Worm (Caenorhabditis elegans) whole organism, L4 larva: ENCODE results near the gene sahd-1.

ENCODE experiments used
- D1046.2 ChIP-seq: fragments of 200-800 bp; sonication (Bioruptor generic); IDR thresholded peaks from 2 replicates; pipeline ENCODE4 v1.3.6; 2022; ENCODE audit warnings: missing genetic modification characterization, missing compliant biosample characterization
- F44E2.7 ChIP-seq: fragments of 200-800 bp; sonication (Bioruptor generic); IDR thresholded peaks from 2 replicates; pipeline ENCODE4 v2.1.2; 2022; ENCODE audit warnings: missing genetic modification characterization, missing compliant biosample characterization
- F49E8.2 ChIP-seq: sonication (generic microtip); optimal IDR thresholded peaks from 2 replicates; lab custom pipeline; 2016; ENCODE audit warnings: missing compliant biosample characterization, mild to moderate bottlenecking, missing genetic modification characterization, borderline replicate concordance
- R02D3.7 ChIP-seq: fragments of 150-350 bp; sonication (generic microtip); optimal IDR thresholded peaks from 3 replicates; lab custom pipeline; 2014; ENCODE audit warnings: missing biosample characterization, missing genetic modification characterization
- ZK337.2 ChIP-seq: fragments of 200-800 bp; sonication (Bioruptor generic); IDR thresholded peaks from 2 replicates; pipeline ENCODE4 v1.3.6; 2022; ENCODE audit warnings: missing genetic modification reagents, missing genetic modification characterization, missing compliant biosample characterization
- ZK546.5 ChIP-seq, 2 experiments: sonication (generic microtip); optimal IDR thresholded peaks; 2 replicates each; lab custom pipeline; 2017; ENCODE audit warnings: missing biosample characterization in 2 of 2, missing genetic modification characterization in 2 of 2
- aly-2 ChIP-seq: sonication (generic microtip); optimal IDR thresholded peaks from 2 replicates; lab custom pipeline; 2018; ENCODE audit warnings: missing biosample characterization, missing genetic modification characterization
- ceh-32 ChIP-seq: sonication (generic microtip); optimal IDR thresholded peaks from 2 replicates; lab custom pipeline; 2016; ENCODE audit warnings: mild to moderate bottlenecking, missing genetic modification characterization, missing compliant biosample characterization; ENCODE audit not compliant: poor library complexity
- ctbp-1 ChIP-seq: fragments of 200-800 bp; sonication (Bioruptor generic); IDR thresholded peaks from 2 replicates; pipeline ENCODE4 v1.3.6; 2022; ENCODE audit warnings: missing genetic modification reagents, missing genetic modification characterization, missing compliant biosample characterization
- daf-19 ChIP-seq: fragments of 200-800 bp; sonication (Bioruptor generic); conservative IDR thresholded peaks from 2 replicates; pipeline ENCODE4 v1.3.6; 2022; ENCODE audit warnings: missing genetic modification characterization, missing compliant biosample characterization
- dmd-8 ChIP-seq: fragments of 200-800 bp; sonication (Bioruptor generic); IDR thresholded peaks from 2 replicates; pipeline ENCODE4 v1.3.6; 2022; ENCODE audit warnings: missing genetic modification characterization, missing compliant biosample characterization
- dmd-9 ChIP-seq: fragments of 200-800 bp; sonication (Bioruptor generic); IDR thresholded peaks from 2 replicates; pipeline ENCODE4 v1.3.6; 2022; ENCODE audit warnings: missing genetic modification reagents, missing genetic modification characterization, missing compliant biosample characterization
- duxl-1 ChIP-seq: sonication (generic microtip); optimal IDR thresholded peaks from 2 replicates; lab custom pipeline; 2016; ENCODE audit warnings: mild to moderate bottlenecking, missing genetic modification characterization, moderate library complexity, missing compliant biosample characterization; ENCODE audit not compliant: poor library complexity
- dve-1 ChIP-seq: sonication (generic microtip); optimal IDR thresholded peaks from 2 replicates; lab custom pipeline; 2017; ENCODE audit warnings: antibody characterized with exemption, mild to moderate bottlenecking, missing genetic modification characterization, missing compliant biosample characterization; ENCODE audit not compliant: insufficient read depth
- egl-27 ChIP-seq: sonication (generic microtip); optimal IDR thresholded peaks from 3 replicates; lab custom pipeline; 2017; ENCODE audit warnings: missing biosample characterization, missing genetic modification reagents, missing genetic modification characterization
- fos-1 ChIP-seq: fragments of 150-350 bp; optimal IDR thresholded peaks from 2 replicates; lab custom pipeline; 2014; ENCODE audit warnings: missing biosample characterization, missing genetic modification characterization
- hif-1 ChIP-seq, 2 experiments: sonication (generic microtip); optimal IDR thresholded peaks; 2 replicates each; lab custom pipeline; 2016 to 2017; ENCODE audit warnings: missing compliant biosample characterization in 2 of 2, missing genetic modification characterization in 2 of 2, missing genetic modification reagents in 2 of 2, missing genotype in 2 of 2, mild to moderate bottlenecking in 1 of 2
- hlh-11 ChIP-seq: fragments of 200-800 bp; sonication (Bioruptor generic); optimal IDR thresholded peaks from 2 replicates; lab custom pipeline; 2018; ENCODE audit warnings: mild to moderate bottlenecking, missing genetic modification characterization, missing compliant biosample characterization
- jun-1 ChIP-seq: fragments of 150-350 bp; optimal IDR thresholded peaks from 2 replicates; lab custom pipeline; 2014; ENCODE audit warnings: missing biosample characterization, missing genetic modification reagents, missing genetic modification characterization
- lin-1 ChIP-seq: fragments of 200-800 bp; sonication (Bioruptor generic); IDR thresholded peaks from 2 replicates; pipeline ENCODE4 v1.3.6; 2022; ENCODE audit warnings: missing genetic modification reagents, missing genetic modification characterization, missing compliant biosample characterization
- lin-29 ChIP-seq: fragments of 200-800 bp; sonication (Bioruptor generic); IDR thresholded peaks from 2 replicates; pipeline ENCODE4 v1.3.6; 2022; ENCODE audit warnings: missing genetic modification reagents, missing genetic modification characterization, missing compliant biosample characterization
- lin-38 ChIP-seq: fragments of 200-800 bp; sonication (Bioruptor generic); IDR thresholded peaks from 2 replicates; pipeline ENCODE4 v1.3.6; 2022; ENCODE audit warnings: missing genetic modification reagents, missing genetic modification characterization, missing compliant biosample characterization
- lsy-2 ChIP-seq, 2 experiments: fragments of 150-350 bp in 1 of 2; sonication (generic microtip) in 1 of 2; optimal IDR thresholded peaks; 2 replicates each; lab custom pipeline; 2014 to 2017; ENCODE audit warnings: missing biosample characterization in 2 of 2, missing genetic modification characterization in 2 of 2
- mdl-1 ChIP-seq, 2 experiments: fragments of 150-350 bp in 1 of 2; sonication (generic microtip) in 1 of 2; optimal IDR thresholded peaks; 2 replicates each; lab custom pipeline; 2014 to 2017; ENCODE audit warnings: missing biosample characterization in 2 of 2, missing genetic modification characterization in 2 of 2
- mes-2 ChIP-seq: sonication (generic microtip); optimal IDR thresholded peaks from 2 replicates; lab custom pipeline; 2016; ENCODE audit warnings: missing genotype, mild to moderate bottlenecking, missing genetic modification characterization, missing compliant biosample characterization; ENCODE audit not compliant: poor library complexity, severe bottlenecking
- mxl-3 ChIP-seq: fragments of 200-800 bp; sonication (Bioruptor generic); optimal IDR thresholded peaks from 2 replicates; lab custom pipeline; 2018; ENCODE audit warnings: mild to moderate bottlenecking, missing genetic modification characterization, missing compliant biosample characterization
- nhr-102 ChIP-seq: sonication (generic microtip); optimal IDR thresholded peaks from 2 replicates; lab custom pipeline; 2016; ENCODE audit warnings: mild to moderate bottlenecking, missing genetic modification characterization, moderate library complexity, missing compliant biosample characterization
- nhr-11 ChIP-seq: fragments of 150-350 bp; optimal IDR thresholded peaks from 2 replicates; lab custom pipeline; 2014; ENCODE audit warnings: missing biosample characterization, missing genetic modification characterization
- nhr-25 ChIP-seq: sonication (generic microtip); optimal IDR thresholded peaks from 2 replicates; lab custom pipeline; 2017; ENCODE audit warnings: missing genetic modification characterization, mild to moderate bottlenecking, missing compliant biosample characterization, antibody characterized with exemption, moderate library complexity, borderline replicate concordance; ENCODE audit not compliant: insufficient read depth
- nhr-42 ChIP-seq: fragments of 200-800 bp; sonication (Bioruptor generic); IDR thresholded peaks from 2 replicates; pipeline ENCODE4 v1.3.6; 2022; ENCODE audit warnings: missing genetic modification characterization, missing compliant biosample characterization
- nhr-6 ChIP-seq: fragments of 150-350 bp; optimal IDR thresholded peaks from 2 replicates; lab custom pipeline; 2014; ENCODE audit warnings: missing biosample characterization, missing genetic modification characterization
- nhr-77 ChIP-seq: fragments of 150-350 bp; optimal IDR thresholded peaks from 2 replicates; lab custom pipeline; 2014; ENCODE audit warnings: missing biosample characterization, missing genetic modification characterization
- php-3 ChIP-seq: fragments of 200-800 bp; sonication (Bioruptor generic); IDR thresholded peaks from 2 replicates; pipeline ENCODE4 v1.3.6; 2022; ENCODE audit warnings: missing genetic modification reagents, missing genetic modification characterization, missing compliant biosample characterization
- pqm-1 ChIP-seq: sonication (generic microtip); optimal IDR thresholded peaks from 2 replicates; lab custom pipeline; 2017; ENCODE audit warnings: missing biosample characterization, missing genetic modification characterization
- set-16 ChIP-seq: fragments of 200-800 bp; sonication (Bioruptor generic); IDR thresholded peaks from 2 replicates; pipeline ENCODE4 v1.3.6; 2022; ENCODE audit warnings: missing genetic modification reagents, missing genetic modification characterization, missing compliant biosample characterization
- spr-1 ChIP-seq: sonication (generic microtip); optimal IDR thresholded peaks from 2 replicates; lab custom pipeline; 2016; ENCODE audit warnings: mild to moderate bottlenecking, missing genetic modification characterization, missing compliant biosample characterization
- spr-3 ChIP-seq: fragments of 200-800 bp; sonication (Bioruptor generic); optimal IDR thresholded peaks from 2 replicates; lab custom pipeline; 2018; ENCODE audit warnings: mild to moderate bottlenecking, missing genetic modification characterization, missing compliant biosample characterization
- tra-1 ChIP-seq: fragments of 200-800 bp; sonication (Bioruptor generic); IDR thresholded peaks from 2 replicates; pipeline ENCODE4 v1.3.6; 2022; ENCODE audit warnings: missing genetic modification reagents, missing genetic modification characterization, missing compliant biosample characterization
- unc-130 ChIP-seq: sonication (generic microtip); optimal IDR thresholded peaks from 2 replicates; lab custom pipeline; 2016; ENCODE audit warnings: missing genetic modification reagents, missing genetic modification characterization, missing compliant biosample characterization
- zag-1 ChIP-seq: fragments of 150-350 bp; optimal IDR thresholded peaks from 2 replicates; lab custom pipeline; 2014; ENCODE audit warnings: missing biosample characterization, missing genetic modification characterization
- zip-11 ChIP-seq: fragments of 200-800 bp; sonication (Bioruptor generic); IDR thresholded peaks from 2 replicates; pipeline ENCODE4 v1.3.6; 2022; ENCODE audit warnings: missing genetic modification characterization, missing compliant biosample characterization
- zip-2 ChIP-seq: fragments of 150-350 bp; optimal IDR thresholded peaks from 2 replicates; lab custom pipeline; 2014; ENCODE audit warnings: missing biosample characterization, missing genetic modification characterization
- ztf-11 ChIP-seq: fragments of 150-350 bp; optimal IDR thresholded peaks from 2 replicates; lab custom pipeline; 2014; ENCODE audit warnings: missing biosample characterization, missing genetic modification characterization
- ztf-7 ChIP-seq: fragments of 150-350 bp; optimal IDR thresholded peaks from 2 replicates; lab custom pipeline; 2014; ENCODE audit warnings: missing biosample characterization, missing genetic modification characterization

Gene sahd-1

ce11 chrII:5512473-5513097, 2.2 kb downstream of the sahd-1 start (continued):
- no peak for TF ChIP-seq mdl-1 (tag; optimal IDR thresholded peaks at IDR 0.05; lab: Kevin White, UChicago)
- no peak for TF ChIP-seq F44E2.7 (GFP tag; lab: Robert Waterston, UW)
- no peak for TF ChIP-seq daf-19 (GFP tag; lab: Robert Waterston, UW)
- TF ChIP-seq zip-2 = no peak
- no peak for TF ChIP-seq ztf-7 (tag; lab: Kevin White, UChicago)
- peak; percentile 82; the same call in 1 of the 2 replicates for TF ChIP-seq tra-1 (GFP tag; lab: Robert Waterston, UW)
- no peak for TF ChIP-seq aly-2 (tag; lab: Kevin White, UChicago)
- TF ChIP-seq hlh-11 (tag; lab: Kevin White, UChicago) = peak; percentile 65
- no peak for TF ChIP-seq dmd-8 (GFP tag; lab: Robert Waterston, UW)
- TF ChIP-seq spr-1 (tag; lab: Kevin White, UChicago) = no peak
- TF ChIP-seq dmd-9 (GFP tag; lab: Robert Waterston, UW) = no peak
- TF ChIP-seq F49E8.2 (tag; lab: Kevin White, UChicago) = no peak
- TF ChIP-seq egl-27 (tag; lab: Kevin White, UChicago) = no peak
- no peak for TF ChIP-seq ztf-11 (tag; lab: Kevin White, UChicago)
- TF ChIP-seq php-3 (GFP tag; lab: Robert Waterston, UW) = no peak
- peak; percentile 76 for TF ChIP-seq nhr-77 (tag; lab: Kevin White, UChicago)
- peak; percentile 77 for TF ChIP-seq dve-1 (tag; lab: Kevin White, UChicago)
- no peak for TF ChIP-seq nhr-6
- peak; percentile 13 for TF ChIP-seq mxl-3 (GFP tag; lab: Kevin White, UChicago)
- TF ChIP-seq R02D3.7 (tag; lab: Kevin White, UChicago) = no peak
- TF ChIP-seq nhr-11 (tag; lab: Kevin White, UChicago) = no peak
- TF ChIP-seq spr-3 (GFP tag; lab: Kevin White, UChicago) = no peak
- TF ChIP-seq mes-2 (tag; lab: Kevin White, UChicago) = no peak
- no peak for TF ChIP-seq ceh-32 (tag; lab: Kevin White, UChicago)
- no peak for TF ChIP-seq unc-130 (GFP tag; lab: Kevin White, UChicago)

- no peak for TF ChIP-seq nhr-25
- no peak for TF ChIP-seq daf-19 (GFP tag; lab: Robert Waterston, UW)
- no peak for TF ChIP-seq mxl-3 (GFP tag; lab: Kevin White, UChicago)
- TF ChIP-seq egl-27 (tag; lab: Kevin White, UChicago) = no peak
- TF ChIP-seq nhr-6 = no peak
- TF ChIP-seq ZK546.5 (tag; optimal IDR thresholded peaks at IDR 0.05; lab: Kevin White, UChicago) = no peak
- no peak for TF ChIP-seq pqm-1 (tag; lab: Kevin White, UChicago)
- no peak for TF ChIP-seq fos-1 (tag; lab: Kevin White, UChicago)
- no peak for TF ChIP-seq nhr-42 (GFP tag; lab: Robert Waterston, UW)
- TF ChIP-seq zip-11 (GFP tag; lab: Robert Waterston, UW) = no peak
- no peak for TF ChIP-seq nhr-102 (tag; lab: Kevin White, UChicago)
- peak; percentile 80 for TF ChIP-seq mes-2 (tag; lab: Kevin White, UChicago)
- no peak for TF ChIP-seq set-16 (GFP tag; lab: Robert Waterston, UW)
- TF ChIP-seq zip-2 = no peak
- TF ChIP-seq php-3 (GFP tag; lab: Robert Waterston, UW) = no peak
- TF ChIP-seq D1046.2 (GFP tag; lab: Robert Waterston, UW) = no peak
- no peak for TF ChIP-seq lin-38 (GFP tag; lab: Robert Waterston, UW)
- peak; percentile 43 for TF ChIP-seq F49E8.2 (tag; lab: Kevin White, UChicago)
- TF ChIP-seq jun-1 (tag; lab: Kevin White, UChicago) = no peak
- no peak for TF ChIP-seq ctbp-1 (GFP tag; lab: Robert Waterston, UW)
- no peak for TF ChIP-seq dmd-9 (GFP tag; lab: Robert Waterston, UW)
- TF ChIP-seq zag-1 (tag; lab: Kevin White, UChicago) = no peak
- 0 out of 2 replicates have a peak, but pooled peaks have one; percentile 49 for TF ChIP-seq ZK337.2 (GFP tag; lab: Robert Waterston, UW)
- TF ChIP-seq nhr-77 (tag; lab: Kevin White, UChicago) = no peak
- TF ChIP-seq lin-1 (GFP tag; lab: Robert Waterston, UW) = no peak
- no peak for TF ChIP-seq nhr-11 (tag; lab: Kevin White, UChicago)
- TF ChIP-seq lsy-2 (tag; optimal IDR thresholded peaks at IDR 0.05; lab: Kevin White, UChicago) = peak in 1 of 2 experiments; percentile 13
- TF ChIP-seq lin-29 (GFP tag; lab: Robert Waterston, UW) = no peak
- peak; percentile 17 for TF ChIP-seq duxl-1 (tag; lab: Kevin White, UChicago)
- TF ChIP-seq dmd-8 (GFP tag; lab: Robert Waterston, UW) = no peak
- TF ChIP-seq hif-1 (tag; optimal IDR thresholded peaks at IDR 0.05; lab: Kevin White, UChicago) = peak in 1 of 2 experiments; percentile 28
Measured at ce11 chrII:5511417-5512353, 3.1 kb downstream of the sahd-1 start.
